Fruit fly (Drosophila melanogaster) whole organism, embryonic: ENCODE measurements around the gene VhaSFD.

Experiments used
- Abd-B ChIP-seq: fragments of 200-800 bp; sonication (Bioruptor generic); optimal IDR thresholded peaks from 2 replicates; lab custom pipeline; 2018; ENCODE audit warnings: missing biosample characterization, mild to moderate bottlenecking, missing genetic modification characterization, moderate library complexity
- Asciz ChIP-seq: fragments of 200-800 bp; sonication (Bioruptor generic); optimal IDR thresholded peaks from 2 replicates; lab custom pipeline; 2017; ENCODE audit warnings: missing biosample characterization, mild to moderate bottlenecking, missing genetic modification characterization, missing genetic modification reagents
- CG10274 ChIP-seq: fragments of 200-800 bp; sonication (Bioruptor generic); optimal IDR thresholded peaks from 3 replicates; lab custom pipeline; 2017; ENCODE audit warnings: missing biosample characterization, mild to moderate bottlenecking, missing genetic modification characterization
- CG10959 ChIP-seq: fragments of 200-800 bp; sonication (Bioruptor generic); IDR thresholded peaks from 2 replicates; pipeline ENCODE4 v1.3.6; 2022; ENCODE audit warnings: missing biosample characterization, missing genetic modification characterization
- CG11085 ChIP-seq: fragments of 200-800 bp; sonication (Bioruptor generic); IDR thresholded peaks from 2 replicates; pipeline ENCODE4 v1.3.6; 2022; ENCODE audit warnings: missing biosample characterization, missing genetic modification characterization
- CG13624 ChIP-seq: fragments of 200-800 bp; sonication (Bioruptor generic); optimal IDR thresholded peaks from 2 replicates; lab custom pipeline; 2016; ENCODE audit warnings: missing biosample characterization, missing genetic modification characterization
- CG1792 ChIP-seq: fragments of 200-800 bp; sonication (Bioruptor generic); optimal IDR thresholded peaks from 2 replicates; lab custom pipeline; 2016; ENCODE audit warnings: missing biosample characterization, missing genetic modification characterization
- CG18262 ChIP-seq: fragments of 200-800 bp; optimal IDR thresholded peaks from 3 replicates; lab custom pipeline; 2019; ENCODE audit warnings: missing biosample characterization, mild to moderate bottlenecking, missing genetic modification characterization, moderate library complexity
- CG2199 ChIP-seq: fragments of 200-800 bp; sonication (Bioruptor generic); IDR thresholded peaks from 3 replicates; pipeline ENCODE4 v1.3.6; 2022; ENCODE audit warnings: missing biosample characterization, missing genetic modification characterization
- CG31441 ChIP-seq: fragments of 200-800 bp; sonication (Bioruptor generic); IDR thresholded peaks from 2 replicates; pipeline ENCODE4 v1.3.6; 2022; ENCODE audit warnings: missing biosample characterization, missing genetic modification characterization
- CG32772 ChIP-seq: fragments of 200-800 bp; sonication (Bioruptor generic); IDR thresholded peaks from 2 replicates; pipeline ENCODE4 v1.3.6; 2022; ENCODE audit warnings: missing biosample characterization, missing genetic modification characterization
- CG6175 ChIP-seq: fragments of 200-800 bp; sonication (Bioruptor generic); IDR thresholded peaks from 3 replicates; pipeline ENCODE4 v1.3.6; 2022; ENCODE audit warnings: missing biosample characterization, missing genetic modification characterization
- CG8359 ChIP-seq: fragments of 200-800 bp; sonication (Bioruptor generic); optimal IDR thresholded peaks from 2 replicates; lab custom pipeline; 2017; ENCODE audit warnings: missing biosample characterization, mild to moderate bottlenecking, missing genetic modification characterization, borderline replicate concordance
- Dad ChIP-seq: fragments of 200-800 bp; sonication (Bioruptor generic); optimal IDR thresholded peaks from 3 replicates; lab custom pipeline; 2016; ENCODE audit warnings: missing biosample characterization, missing genetic modification characterization
- Ets65A ChIP-seq: fragments of 200-800 bp; sonication (Bioruptor generic); peaks from one replicate; lab custom pipeline; 2016; ENCODE audit warnings: missing biosample characterization, missing genetic modification characterization
- Fer3 ChIP-seq: fragments of 200-800 bp; sonication (Bioruptor generic); optimal IDR thresholded peaks from 2 replicates; lab custom pipeline; 2018; ENCODE audit warnings: missing biosample characterization, mild to moderate bottlenecking, missing genetic modification characterization, moderate library complexity
- H2.0 ChIP-seq: fragments of 200-800 bp; sonication (Bioruptor generic); IDR thresholded peaks from 2 replicates; pipeline ENCODE4 v1.3.6; 2022; ENCODE audit warnings: missing biosample characterization, missing genetic modification characterization
- Mes4 ChIP-seq: fragments of 200-800 bp; sonication (Bioruptor generic); optimal IDR thresholded peaks from 2 replicates; lab custom pipeline; 2016; ENCODE audit warnings: missing biosample characterization, missing genetic modification characterization
- Oaz ChIP-seq: fragments of 200-800 bp; sonication (Bioruptor generic); IDR thresholded peaks from 2 replicates; pipeline ENCODE4 v1.3.6; 2022; ENCODE audit warnings: missing biosample characterization, missing genetic modification characterization
- Rx ChIP-seq: fragments of 200-800 bp; sonication (Bioruptor generic); IDR thresholded peaks from 2 replicates; pipeline ENCODE4 v1.3.6; 2022; ENCODE audit warnings: missing biosample characterization, missing genetic modification characterization
- Stat92E ChIP-seq, 3 experiments: fragments of >200 bp in 2 of 3; fragments of 200-800 bp in 1 of 3; sonication (Bioruptor generic) in 1 of 3; optimal IDR thresholded peaks; 2 replicates each; lab custom pipeline; 2017 to 2019; ENCODE audit warnings: missing biosample characterization in 3 of 3, missing genetic modification characterization in 3 of 3, mild to moderate bottlenecking in 1 of 3, moderate library complexity in 1 of 3
- Trl ChIP-seq, 3 experiments: fragments of >200 bp in 2 of 3; fragments of 200-800 bp in 1 of 3; sonication (Bioruptor generic) in 1 of 3; optimal IDR thresholded peaks; 2 replicates in 1 of 3; 3 replicates in 2 of 3; lab custom pipeline; 2016 to 2017; ENCODE audit warnings: missing biosample characterization in 1 of 3, missing genetic modification characterization in 1 of 3
- Vsx1 ChIP-seq: fragments of 200-800 bp; sonication (Bioruptor generic); optimal IDR thresholded peaks from 2 replicates; lab custom pipeline; 2017; ENCODE audit warnings: missing biosample characterization, mild to moderate bottlenecking, missing genetic modification characterization, missing genetic modification reagents
- Xrp1 ChIP-seq: fragments of 200-800 bp; sonication (Bioruptor generic); IDR thresholded peaks from 2 replicates; pipeline ENCODE4 v1.3.6; 2022; ENCODE audit warnings: missing biosample characterization, missing genetic modification characterization
- bab2 ChIP-seq: fragments of 200-800 bp; sonication (Bioruptor generic); optimal IDR thresholded peaks from 2 replicates; lab custom pipeline; 2016; ENCODE audit warnings: missing biosample characterization, missing genetic modification characterization
- chif ChIP-seq, 2 experiments: fragments of 200-800 bp; sonication (Bioruptor generic); optimal IDR thresholded peaks; 3 replicates each; lab custom pipeline; 2016; ENCODE audit warnings: missing biosample characterization in 2 of 2, missing genetic modification characterization in 2 of 2
- chinmo ChIP-seq: fragments of 200-800 bp; sonication (Bioruptor generic); IDR thresholded peaks from 4 replicates; pipeline ENCODE4 v1.3.6; 2022; ENCODE audit warnings: missing biosample characterization, missing genetic modification characterization; ENCODE audit not compliant: partially characterized antibody
- crol ChIP-seq: fragments of 200-800 bp; sonication (Bioruptor generic); IDR thresholded peaks from 2 replicates; pipeline ENCODE4 v1.3.6; 2022; ENCODE audit warnings: missing biosample characterization, missing genetic modification characterization
- dpn ChIP-seq, 2 experiments: fragments of 200-800 bp; sonication (Bioruptor generic); optimal IDR thresholded peaks; 3 replicates each; lab custom pipeline; 2016; ENCODE audit warnings: missing biosample characterization in 2 of 2, missing genetic modification characterization in 2 of 2
- dysf ChIP-seq: fragments of 200-800 bp; sonication (Bioruptor generic); IDR thresholded peaks from 3 replicates; pipeline ENCODE4 v1.3.6; 2022; ENCODE audit warnings: missing biosample characterization, missing genetic modification characterization
- eve ChIP-seq, 2 experiments: fragments of >200 bp; optimal IDR thresholded peaks; 2 replicates each; lab custom pipeline; 2017; ENCODE audit warnings: missing biosample characterization in 2 of 2, missing genetic modification characterization in 2 of 2
- fu2 ChIP-seq: fragments of 200-800 bp; sonication (Bioruptor generic); optimal IDR thresholded peaks from 2 replicates; lab custom pipeline; 2016; ENCODE audit warnings: missing biosample characterization, missing genetic modification characterization
- hbn ChIP-seq: fragments of 200-800 bp; sonication (Bioruptor generic); IDR thresholded peaks from 2 replicates; pipeline ENCODE4 v1.3.6; 2022; ENCODE audit warnings: missing biosample characterization, missing genetic modification characterization; ENCODE audit not compliant: partially characterized antibody
- jigr1 ChIP-seq: fragments of 200-800 bp; sonication (Bioruptor generic); IDR thresholded peaks from 3 replicates; pipeline ENCODE4 v1.3.6; 2022; ENCODE audit warnings: missing biosample characterization, missing genetic modification characterization
- kay ChIP-seq: fragments of 200-800 bp; sonication (Bioruptor generic); optimal IDR thresholded peaks from 2 replicates; lab custom pipeline; 2016; ENCODE audit warnings: missing biosample characterization, missing genetic modification characterization
- lola ChIP-seq, 3 experiments: fragments of >200 bp in 2 of 3; fragments of 200-800 bp in 1 of 3; sonication (Bioruptor generic) in 1 of 3; optimal IDR thresholded peaks; 2 replicates each; lab custom pipeline; 2017 to 2019; ENCODE audit warnings: missing biosample characterization in 3 of 3, missing genetic modification characterization in 3 of 3, mild to moderate bottlenecking in 1 of 3, moderate library complexity in 1 of 3
- nerfin-2 ChIP-seq: fragments of 200-800 bp; sonication (Bioruptor generic); IDR thresholded peaks from 2 replicates; pipeline ENCODE4 v1.3.6; 2022; ENCODE audit warnings: missing biosample characterization, missing genetic modification characterization; ENCODE audit not compliant: partially characterized antibody
- otp ChIP-seq: fragments of 200-800 bp; sonication (Bioruptor generic); IDR thresholded peaks from 3 replicates; pipeline ENCODE4, ENCODE4 v1.3.6; 2022; ENCODE audit warnings: missing biosample characterization, missing genetic modification characterization
- run ChIP-seq: fragments of 200-800 bp; sonication (Bioruptor generic); optimal IDR thresholded peaks from 3 replicates; lab custom pipeline; 2018; ENCODE audit warnings: missing biosample characterization, mild to moderate bottlenecking, missing genetic modification characterization
- sens ChIP-seq: fragments of 200-800 bp; sonication (Bioruptor generic); peaks from one replicate; lab custom pipeline; 2016; ENCODE audit warnings: missing biosample characterization, missing genetic modification characterization
- sens-2 ChIP-seq: fragments of 200-800 bp; sonication (Bioruptor generic); IDR thresholded peaks from 2 replicates; pipeline ENCODE4 v1.3.6; 2022; ENCODE audit warnings: missing biosample characterization, missing genetic modification characterization
- so ChIP-seq: fragments of 200-800 bp; sonication (Bioruptor generic); IDR thresholded peaks from 3 replicates; pipeline ENCODE4 v1.3.6; 2022; ENCODE audit warnings: missing biosample characterization, missing genetic modification characterization
- sob ChIP-seq: fragments of 200-800 bp; sonication (Bioruptor generic); IDR thresholded peaks from 2 replicates; pipeline ENCODE4 v1.3.6; 2022; ENCODE audit warnings: missing biosample characterization, missing genetic modification characterization
- sqz ChIP-seq: fragments of 200-800 bp; sonication (Bioruptor generic); optimal IDR thresholded peaks from 3 replicates; lab custom pipeline; 2018; ENCODE audit warnings: missing biosample characterization, mild to moderate bottlenecking, missing genetic modification characterization
- tna ChIP-seq: fragments of 200-800 bp; sonication (Bioruptor generic); IDR thresholded peaks from 2 replicates; pipeline ENCODE4 v1.3.6; 2022; ENCODE audit warnings: missing biosample characterization, missing genetic modification characterization; ENCODE audit not compliant: partially characterized antibody
- vfl ChIP-seq: fragments of 200-800 bp; sonication (Bioruptor generic); optimal IDR thresholded peaks from 2 replicates; lab custom pipeline; 2016; ENCODE audit warnings: missing biosample characterization, missing genetic modification characterization

Gene VhaSFD

DNA sequence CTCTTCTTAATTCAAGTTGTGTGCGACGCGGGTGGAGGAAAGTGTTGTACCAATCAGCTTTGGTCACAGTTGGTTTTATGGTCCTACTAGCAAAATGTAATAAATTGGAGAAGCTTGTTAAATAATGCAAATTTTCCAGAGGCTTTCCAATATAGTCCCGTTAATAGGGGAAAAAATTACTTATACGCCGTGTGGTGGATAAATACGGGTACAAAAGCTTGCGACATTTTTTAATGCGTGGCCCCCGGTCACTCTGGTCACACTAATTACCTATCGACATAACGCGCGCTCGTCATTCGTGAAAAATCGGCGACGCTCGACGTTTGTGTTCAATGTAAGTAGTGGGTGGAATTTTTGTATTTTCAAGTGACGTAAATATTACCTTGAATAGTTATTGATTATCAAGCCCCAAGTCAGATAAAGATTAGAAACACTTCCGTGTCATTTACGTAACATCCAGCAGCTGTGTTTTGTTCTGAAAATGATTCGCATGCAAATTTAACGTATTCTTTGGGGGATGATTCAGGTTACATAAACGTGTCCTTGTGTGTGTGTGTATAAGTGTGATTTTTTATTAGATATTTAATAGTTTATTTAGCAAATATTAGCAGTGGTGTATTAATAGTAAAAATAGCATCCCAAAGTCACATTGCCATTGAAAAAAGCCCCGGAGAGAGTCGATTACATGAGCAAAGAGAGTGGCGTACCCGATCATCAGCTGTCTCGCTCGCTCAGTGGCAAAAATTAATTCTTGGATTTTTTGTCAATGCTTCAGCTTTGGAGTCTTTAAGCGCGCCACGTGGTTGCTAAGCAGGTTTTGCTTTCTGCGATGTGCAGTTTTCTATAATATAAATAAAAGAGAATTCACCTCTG lies 7.7 kb downstream of the VhaSFD start, which contains the start of gene Cyt-c-p (continued):
- no peak for TF ChIP-seq Oaz
- TF ChIP-seq Dad (GFP tag; lab: Kevin White, UChicago): peak; percentile 50
- no peak for TF ChIP-seq H2.0 (GFP tag; lab: Robert Waterston, UW)
- no peak for TF ChIP-seq Ets65A
- TF ChIP-seq nerfin-2: 0 out of 2 replicates have a peak, but pooled peaks have one; percentile 16
- TF ChIP-seq so (GFP tag; lab: Robert Waterston, UW): no peak
- peak in 1 of 2 experiments; percentile 3 for TF ChIP-seq chif (GFP tag; optimal IDR thresholded peaks at IDR 0.05; lab: Kevin White, UChicago)
- peak; percentile 44; the same call in 1 of the 2 replicates for TF ChIP-seq hbn (GFP tag; lab: Robert Waterston, UW)
- TF ChIP-seq Mes4 (GFP tag; lab: Kevin White, UChicago): peak; percentile 7
- TF ChIP-seq Stat92E (GFP tag; optimal IDR thresholded peaks at IDR 0.05; lab: Kevin White, UChicago): peak in 1 of 3 experiments; percentile 17
- no peak for TF ChIP-seq CG10274 (GFP tag; lab: Kevin White, UChicago)
- no peak for TF ChIP-seq CG6175 (GFP tag; lab: Robert Waterston, UW)
- 0 out of 2 replicates have a peak, but pooled peaks have one; percentile 12 for TF ChIP-seq CG31441
- no peak for TF ChIP-seq CG1792
- no peak for TF ChIP-seq bab2
- peak; percentile 0 for TF ChIP-seq CG18262 (tag; lab: Kevin White, UChicago)
- TF ChIP-seq Asciz (GFP tag; lab: Kevin White, UChicago): peak; percentile 34
- TF ChIP-seq Abd-B: peak; percentile 94
- TF ChIP-seq CG11085: no peak
- TF ChIP-seq CG8359 (GFP tag; lab: Kevin White, UChicago): no peak
- TF ChIP-seq Vsx1 (GFP tag; lab: Kevin White, UChicago): peak; percentile 17
- TF ChIP-seq CG13624 (GFP tag; lab: Kevin White, UChicago): peak; percentile 70
- peak; percentile 44 for TF ChIP-seq Fer3 (tag; lab: Kevin White, UChicago)
- TF ChIP-seq Rx (GFP tag; lab: Robert Waterston, UW): no peak

DNA sequence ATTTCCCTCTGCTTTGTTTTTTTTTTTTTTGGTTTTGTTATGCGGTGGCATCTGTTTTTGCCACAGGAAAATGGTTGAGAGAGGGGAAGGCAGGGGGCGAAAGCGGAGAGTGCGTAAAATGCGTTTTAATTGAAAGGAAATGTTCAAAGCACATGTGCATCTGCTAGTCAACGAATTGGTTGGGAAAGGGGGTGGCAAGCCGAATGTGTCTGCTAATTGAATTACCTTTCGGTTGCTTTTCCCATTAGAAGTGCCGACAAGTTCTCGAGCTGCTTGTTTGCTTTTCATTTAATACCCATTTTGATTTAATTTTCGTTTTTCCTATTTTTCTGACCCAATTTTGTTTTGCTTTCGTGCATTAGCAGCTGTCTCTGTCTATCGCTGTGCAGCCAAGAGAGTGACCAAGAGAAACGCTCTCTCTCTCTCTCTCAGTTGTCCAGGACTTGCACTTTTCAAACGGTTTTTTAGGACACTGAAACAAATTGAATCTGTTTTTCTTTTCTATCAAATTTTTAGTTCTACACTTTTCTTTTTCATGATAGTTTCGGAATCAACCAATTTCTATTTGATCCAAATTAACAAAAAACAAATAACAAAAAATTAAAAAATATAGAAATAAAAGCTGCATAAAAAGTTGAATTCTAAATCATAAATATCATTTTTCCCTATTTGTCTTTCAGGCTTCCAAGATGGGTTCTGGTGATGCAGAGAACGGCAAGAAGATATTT lies 9.0 kb downstream of the VhaSFD start:
- no peak for TF ChIP-seq dpn (GFP tag; optimal IDR thresholded peaks at IDR 0.05; lab: Kevin White, UChicago)
- no peak for TF ChIP-seq vfl
- no peak for TF ChIP-seq run (tag; lab: Kevin White, UChicago)
- peak; percentile 16 for TF ChIP-seq sqz
- TF ChIP-seq lola (GFP tag; optimal IDR thresholded peaks at IDR 0.05; lab: Kevin White, UChicago): no peak
- no peak for TF ChIP-seq jigr1 (GFP tag; lab: Robert Waterston, UW)
- peak; percentile 71 for TF ChIP-seq crol (GFP tag; lab: Robert Waterston, UW)
- no peak for TF ChIP-seq dysf (GFP tag; lab: Robert Waterston, UW)
- TF ChIP-seq chinmo (GFP tag; lab: Robert Waterston, UW): 0 out of 4 replicates have a peak, but pooled peaks have one; percentile 8
- peak; percentile 54 for TF ChIP-seq Ets65A
- TF ChIP-seq CG10959 (GFP tag; lab: Robert Waterston, UW): 0 out of 2 replicates have a peak, but pooled peaks have one; percentile 17
- peak; percentile 26; the same call in 1 of the 2 replicates for TF ChIP-seq tna (GFP tag; lab: Robert Waterston, UW)
- TF ChIP-seq sob (GFP tag; lab: Robert Waterston, UW): no peak
- 0 out of 2 replicates have a peak, but pooled peaks have one; percentile 13 for TF ChIP-seq CG32772 (GFP tag; lab: Robert Waterston, UW)
- peak; percentile 45 to 64 for TF ChIP-seq Trl (optimal IDR thresholded peaks at IDR 0.05; lab: Kevin White, UChicago)
- TF ChIP-seq Trl (GFP tag; optimal IDR thresholded peaks at IDR 0.05; lab: Kevin White, UChicago): no peak
- TF ChIP-seq sens-2 (GFP tag; lab: Robert Waterston, UW): no peak
- no peak for TF ChIP-seq bab2
- no peak for TF ChIP-seq fu2 (GFP tag; lab: Kevin White, UChicago)
- TF ChIP-seq eve (GFP tag; optimal IDR thresholded peaks at IDR 0.05; lab: Kevin White, UChicago): no peak
- peak; percentile 55; the same call in 1 of the 3 replicates for TF ChIP-seq otp (GFP tag; lab: Robert Waterston, UW)
- peak; percentile 31; the same call in 1 of the 2 replicates for TF ChIP-seq Xrp1
- no peak for TF ChIP-seq kay
- TF ChIP-seq CG2199 (GFP tag; lab: Robert Waterston, UW): 0 out of 3 replicates have a peak, but pooled peaks have one; percentile 13
- peak; percentile 37 for TF ChIP-seq sens (GFP tag; lab: Kevin White, UChicago)
